Worm (Caenorhabditis elegans) whole organism, L1 larva: ENCODE results near the gene Y32B12B.1.

Experiments
- C34B4.2 ChIP-seq: sonication (generic microtip); optimal IDR thresholded peaks from 2 replicates; lab custom pipeline; 2017; ENCODE audit warnings: mild to moderate bottlenecking, missing genetic modification characterization, missing compliant biosample characterization
- F16B12.6 ChIP-seq: fragments of 150-350 bp; optimal IDR thresholded peaks from 2 replicates; lab custom pipeline; 2014; ENCODE audit warnings: missing biosample characterization, missing genetic modification characterization
- aha-1 ChIP-seq: fragments of 150-350 bp; optimal IDR thresholded peaks from 2 replicates; lab custom pipeline; 2014; ENCODE audit warnings: missing biosample characterization, missing genetic modification characterization
- ama-1 ChIP-seq: fragments of 150-350 bp; optimal IDR thresholded peaks from 2 replicates; lab custom pipeline; 2014
- ceh-82 ChIP-seq, 3 experiments: fragments of 150-350 bp in 1 of 3; sonication (generic microtip) in 2 of 3; optimal IDR thresholded peaks; 2 replicates each; lab custom pipeline; 2014 to 2017; ENCODE audit warnings: missing biosample characterization in 3 of 3, missing genetic modification characterization in 3 of 3
- ceh-90 ChIP-seq: sonication (generic microtip); optimal IDR thresholded peaks from 2 replicates; lab custom pipeline; 2016; ENCODE audit warnings: missing genetic modification characterization, missing compliant biosample characterization
- ces-1 ChIP-seq: fragments of 150-350 bp; optimal IDR thresholded peaks from 2 replicates; lab custom pipeline; 2014; ENCODE audit warnings: missing biosample characterization, missing genetic modification reagents, missing genetic modification characterization
- dsc-1 ChIP-seq: sonication (generic microtip); optimal IDR thresholded peaks from 2 replicates; lab custom pipeline; 2016; ENCODE audit warnings: mild to moderate bottlenecking, missing genetic modification characterization, missing compliant biosample characterization
- efl-1 ChIP-seq, 4 experiments: fragments of 150-350 bp; optimal IDR thresholded peaks in 3 of 4; peaks in 1 of 4; 1 replicate in 1 of 4; 2 replicates in 3 of 4; lab custom pipeline; 2014; ENCODE audit warnings: missing biosample characterization in 2 of 4, missing genetic modification characterization in 2 of 4, missing genetic modification reagents in 2 of 4
- fkh-10 ChIP-seq: sonication (generic microtip); optimal IDR thresholded peaks from 2 replicates; lab custom pipeline; 2017; ENCODE audit warnings: missing biosample characterization, missing genetic modification reagents, missing genetic modification characterization
- fkh-8 ChIP-seq: sonication (generic microtip); optimal IDR thresholded peaks from 2 replicates; lab custom pipeline; 2016; ENCODE audit warnings: mild to moderate bottlenecking, missing genetic modification characterization, missing compliant biosample characterization
- fos-1 ChIP-seq: fragments of 150-350 bp; optimal IDR thresholded peaks from 2 replicates; lab custom pipeline; 2014; ENCODE audit warnings: missing biosample characterization, missing genetic modification characterization
- grh-1 ChIP-seq: fragments of 200-800 bp; sonication (Bioruptor generic); IDR thresholded peaks from 2 replicates; pipeline ENCODE4 v1.3.6; 2022; ENCODE audit warnings: missing genetic modification reagents, missing genetic modification characterization, missing compliant biosample characterization
- hlh-17 ChIP-seq: fragments of 200-800 bp; sonication (Bioruptor generic); optimal IDR thresholded peaks from 2 replicates; lab custom pipeline; 2018; ENCODE audit warnings: missing genetic modification characterization, mild to moderate bottlenecking, missing compliant biosample characterization, moderate library complexity, borderline replicate concordance
- hpl-2 ChIP-seq: fragments of 150-350 bp; optimal IDR thresholded peaks from 2 replicates; lab custom pipeline; 2014; ENCODE audit warnings: missing biosample characterization, missing genetic modification reagents, missing genetic modification characterization
- irx-1 ChIP-seq: sonication (generic microtip); optimal IDR thresholded peaks from 2 replicates; lab custom pipeline; 2016; ENCODE audit warnings: missing genetic modification characterization, missing compliant biosample characterization
- lin-14 ChIP-seq: fragments of 200-800 bp; sonication (Bioruptor generic); optimal IDR thresholded peaks from 2 replicates; lab custom pipeline; 2018; ENCODE audit warnings: mild to moderate bottlenecking, missing genetic modification characterization, moderate library complexity, missing compliant biosample characterization
- lir-3 ChIP-seq: sonication (generic microtip); optimal IDR thresholded peaks from 2 replicates; lab custom pipeline; 2016; ENCODE audit warnings: mild to moderate bottlenecking, missing genetic modification characterization, moderate library complexity, missing compliant biosample characterization; ENCODE audit not compliant: poor library complexity
- mab-9 ChIP-seq: fragments of 200-800 bp; sonication (Bioruptor generic); IDR thresholded peaks from 2 replicates; pipeline ENCODE4 v1.3.6; 2022; ENCODE audit warnings: missing genetic modification reagents, missing genetic modification characterization, missing compliant biosample characterization
- nhr-20 ChIP-seq: sonication (generic microtip); optimal IDR thresholded peaks from 2 replicates; lab custom pipeline; 2016; ENCODE audit warnings: mild to moderate bottlenecking, missing genetic modification characterization, missing compliant biosample characterization
- nhr-237 ChIP-seq: fragments of 150-350 bp; optimal IDR thresholded peaks from 2 replicates; lab custom pipeline; 2014; ENCODE audit warnings: missing biosample characterization, missing genetic modification characterization
- nhr-28 ChIP-seq: fragments of 150-350 bp; optimal IDR thresholded peaks from 2 replicates; lab custom pipeline; 2014; ENCODE audit warnings: missing biosample characterization, missing genetic modification characterization
- nhr-47 ChIP-seq: sonication (generic microtip); optimal IDR thresholded peaks from 2 replicates; lab custom pipeline; 2016; ENCODE audit warnings: mild to moderate bottlenecking, missing genetic modification characterization, moderate library complexity, missing compliant biosample characterization
- nhr-71 ChIP-seq: sonication (generic microtip); optimal IDR thresholded peaks from 2 replicates; lab custom pipeline; 2016; ENCODE audit warnings: mild to moderate bottlenecking, missing genetic modification characterization, moderate library complexity, missing compliant biosample characterization
- nhr-76 ChIP-seq: sonication (generic microtip); optimal IDR thresholded peaks from 2 replicates; lab custom pipeline; 2017; ENCODE audit warnings: missing biosample characterization, missing genetic modification characterization
- pax-3 ChIP-seq: fragments of 200-800 bp; sonication (Bioruptor generic); optimal IDR thresholded peaks from 2 replicates; lab custom pipeline; 2018; ENCODE audit warnings: mild to moderate bottlenecking, missing genetic modification characterization, moderate library complexity, missing compliant biosample characterization
- rnt-1 ChIP-seq: sonication (generic microtip); optimal IDR thresholded peaks from 2 replicates; lab custom pipeline; 2016; ENCODE audit warnings: mild to moderate bottlenecking, missing genetic modification characterization, moderate library complexity, missing compliant biosample characterization
- skn-1 ChIP-seq: fragments of 150-350 bp; optimal IDR thresholded peaks from 2 replicates; lab custom pipeline; 2014; ENCODE audit warnings: missing biosample characterization, missing genetic modification characterization
- snpc-4 ChIP-seq: fragments of 150-350 bp; optimal IDR thresholded peaks from 2 replicates; lab custom pipeline; 2014; ENCODE audit warnings: missing biosample characterization, missing genetic modification characterization
- snu-23 ChIP-seq: sonication (generic microtip); optimal IDR thresholded peaks from 2 replicates; lab custom pipeline; 2016; ENCODE audit warnings: missing genetic modification characterization, missing compliant biosample characterization
- sup-37 ChIP-seq: fragments of 200-800 bp; sonication (Bioruptor generic); optimal IDR thresholded peaks from 2 replicates; lab custom pipeline; 2018; ENCODE audit warnings: mild to moderate bottlenecking, missing genetic modification characterization, missing compliant biosample characterization
- tbx-2 ChIP-seq: sonication (generic microtip); optimal IDR thresholded peaks from 2 replicates; lab custom pipeline; 2016; ENCODE audit warnings: missing genetic modification characterization, missing compliant biosample characterization
- unc-62 ChIP-seq: fragments of 150-350 bp; optimal IDR thresholded peaks from 2 replicates; lab custom pipeline; 2014; ENCODE audit warnings: missing biosample characterization, missing genetic modification reagents, missing genetic modification characterization
- unc-86 ChIP-seq: sonication (generic microtip); optimal IDR thresholded peaks from 2 replicates; lab custom pipeline; 2016; ENCODE audit warnings: missing genetic modification characterization, missing compliant biosample characterization
- unc-98 ChIP-seq: fragments of 200-800 bp; sonication (Bioruptor generic); IDR thresholded peaks from 2 replicates; pipeline ENCODE4 v1.3.6; 2022; ENCODE audit warnings: missing genetic modification characterization, missing compliant biosample characterization
- xbp-1 ChIP-seq: sonication (generic microtip); optimal IDR thresholded peaks from 2 replicates; lab custom pipeline; 2016; ENCODE audit warnings: missing genetic modification characterization, missing compliant biosample characterization
- ztf-11 ChIP-seq, 2 experiments: sonication (generic microtip); optimal IDR thresholded peaks; 2 replicates each; lab custom pipeline; 2016 to 2017; ENCODE audit warnings: missing genetic modification characterization in 2 of 2, missing biosample characterization in 1 of 2, missing compliant biosample characterization in 1 of 2
- ztf-4 ChIP-seq: fragments of 150-350 bp; optimal IDR thresholded peaks from 2 replicates; lab custom pipeline; 2014; ENCODE audit warnings: missing biosample characterization, missing genetic modification characterization

The Y32B12B.1 gene

DNA sequence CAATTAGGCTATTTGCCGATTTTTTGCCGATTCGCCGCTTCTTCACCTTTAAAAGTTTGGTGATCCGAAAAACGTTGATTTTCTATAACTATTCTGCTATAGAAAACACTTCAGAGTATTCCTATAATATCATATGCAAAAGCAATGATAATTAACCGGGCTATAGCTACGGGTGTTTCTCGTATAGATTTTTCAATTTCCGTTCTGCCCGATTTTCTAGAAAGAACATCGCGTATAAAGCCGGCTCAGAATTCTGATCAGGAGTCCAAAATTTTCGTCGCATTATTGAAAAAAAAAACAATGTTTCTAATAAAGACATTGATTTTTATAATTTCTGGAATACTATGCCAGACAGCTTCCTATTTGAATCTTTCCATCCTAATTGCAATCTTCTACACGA lies 13.9 kb downstream of the Y32B12B.1 start, which contains the start of gene srbc-65:
TSS of gene srbc-65 (plus strand) at position 301 of the 400 bp plus-strand sequence.
- TF ChIP-seq unc-86 (tag; lab: Kevin White, UChicago) (no peak), unc-62 (GFP tag; lab: Kevin White, UChicago) (no peak), fkh-8 (tag; lab: Kevin White, UChicago) (no peak), hlh-17 (GFP tag; lab: Kevin White, UChicago) (no peak), sup-37 (GFP tag; lab: Kevin White, UChicago) (no peak), fos-1 (tag; lab: Kevin White, UChicago) (no peak), grh-1 (GFP tag; lab: Robert Waterston, UW) (no peak), pax-3 (tag; lab: Kevin White, UChicago) (no peak), ceh-90 (tag; lab: Kevin White, UChicago) (no peak), hpl-2 (GFP tag; lab: Kevin White, UChicago) (no peak), F16B12.6 (tag; lab: Kevin White, UChicago) (no peak), xbp-1 (tag; lab: Kevin White, UChicago) (no peak), skn-1 (tag; lab: Kevin White, UChicago) (no peak), lir-3 (no peak)

ce11 chrV:16552929-16553328 lies 16.1 kb downstream of the Y32B12B.1 start, which contains the start of gene Y32B12B.4:
Gene Y32B12B.4 (plus strand): TSS chrV:16553327.
- TF ChIP-seq ztf-11 (tag; optimal IDR thresholded peaks at IDR 0.05; lab: Kevin White, UChicago) (peak in 1 of 2 experiments; percentile 26), unc-98 (GFP tag; lab: Robert Waterston, UW) (peak; percentile 72), snpc-4 (tag; lab: Kevin White, UChicago) (no peak), ces-1 (GFP tag; lab: Kevin White, UChicago) (no peak), dsc-1 (tag; lab: Kevin White, UChicago) (no peak), snu-23 (GFP tag; lab: Kevin White, UChicago) (no peak), C34B4.2 (tag; lab: Kevin White, UChicago) (no peak), nhr-237 (tag; lab: Kevin White, UChicago) (no peak), fkh-10 (no peak), tbx-2 (tag; lab: Kevin White, UChicago) (peak; percentile 3), rnt-1 (tag; lab: Kevin White, UChicago) (peak; percentile 49), ztf-4 (tag; lab: Kevin White, UChicago) (no peak), mab-9 (GFP tag; lab: Robert Waterston, UW) (peak; percentile 24; the same call in 1 of the 2 replicates)

DNA sequence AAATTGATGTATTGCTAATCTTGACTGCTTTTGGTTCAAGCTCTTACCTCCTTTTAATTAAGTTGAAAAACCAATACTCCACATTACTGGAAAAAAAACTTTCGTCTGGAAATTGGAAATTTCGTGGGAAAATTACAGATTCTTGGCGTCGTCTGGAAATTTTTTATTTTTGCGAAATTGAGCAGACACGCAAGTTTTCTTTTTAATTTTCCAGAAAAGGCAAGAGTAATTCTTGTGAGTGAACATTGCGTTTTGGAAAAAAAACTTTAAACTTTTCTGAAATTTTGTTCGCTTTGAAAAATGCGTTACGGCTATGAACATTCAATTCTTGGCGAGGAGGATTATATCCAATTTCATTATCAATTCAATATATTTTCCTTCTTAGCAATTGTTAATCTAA lies 28.8 kb downstream of the Y32B12B.1 start, which contains the start of gene sru-45:
TSS of gene sru-45 (plus strand) at position 301 of the 400 bp plus-strand sequence.
- TF ChIP-seq nhr-28 (tag; lab: Kevin White, UChicago) (no peak), nhr-47 (tag; lab: Kevin White, UChicago) (no peak), nhr-71 (no peak), unc-62 (GFP tag; lab: Kevin White, UChicago) (no peak), nhr-76 (no peak), aha-1 (tag; lab: Kevin White, UChicago) (no peak), sup-37 (GFP tag; lab: Kevin White, UChicago) (no peak), lin-14 (GFP tag; lab: Kevin White, UChicago) (no peak), C34B4.2 (tag; lab: Kevin White, UChicago) (no peak), nhr-20 (tag; lab: Kevin White, UChicago) (no peak), irx-1 (tag; lab: Kevin White, UChicago) (no peak), lir-3 (no peak), ceh-82 (tag; optimal IDR thresholded peaks at IDR 0.05; lab: Kevin White, UChicago) (no peak), efl-1 (optimal IDR thresholded peaks at IDR 0.05; lab: Kevin White, UChicago) (no peak), efl-1 (GFP tag; optimal IDR thresholded peaks at IDR 0.05 in 1 of 2; lab: Kevin White, UChicago) (no peak), ama-1 (lab: Kevin White, UChicago) (no peak), dsc-1 (tag; lab: Kevin White, UChicago) (no peak)
